Fruit fly (Drosophila melanogaster) whole organism, pupa: ENCODE measurements around the gene CG13108.

Experiments
- CG12605 ChIP-seq: fragments of 200-800 bp; sonication (Bioruptor generic); IDR thresholded peaks from 2 replicates; pipeline ENCODE4 v1.3.6; 2022; ENCODE audit warnings: missing biosample characterization, missing genetic modification characterization
- CG32121 ChIP-seq: fragments of 200-800 bp; sonication (Bioruptor generic); IDR thresholded peaks from 2 replicates; pipeline ENCODE4 v1.3.6; 2022; ENCODE audit warnings: missing biosample characterization, missing genetic modification characterization
- gl ChIP-seq: fragments of 200-800 bp; sonication (Bioruptor generic); optimal IDR thresholded peaks from 2 replicates; lab custom pipeline; 2018; ENCODE audit warnings: missing biosample characterization, mild to moderate bottlenecking, missing genetic modification characterization

- peak; percentile 71 for TF ChIP-seq CG32121
- peak; percentile 57 for TF ChIP-seq CG12605
- no peak for TF ChIP-seq gl (tag; lab: Kevin White, UChicago)
Observed at dm6 chr2L:9167001-9167400, 3.0 kb downstream of the CG13108 start.
